Worm (Caenorhabditis elegans): ENCODE results near the gene lntl-1.

Gene lntl-1

DNA sequence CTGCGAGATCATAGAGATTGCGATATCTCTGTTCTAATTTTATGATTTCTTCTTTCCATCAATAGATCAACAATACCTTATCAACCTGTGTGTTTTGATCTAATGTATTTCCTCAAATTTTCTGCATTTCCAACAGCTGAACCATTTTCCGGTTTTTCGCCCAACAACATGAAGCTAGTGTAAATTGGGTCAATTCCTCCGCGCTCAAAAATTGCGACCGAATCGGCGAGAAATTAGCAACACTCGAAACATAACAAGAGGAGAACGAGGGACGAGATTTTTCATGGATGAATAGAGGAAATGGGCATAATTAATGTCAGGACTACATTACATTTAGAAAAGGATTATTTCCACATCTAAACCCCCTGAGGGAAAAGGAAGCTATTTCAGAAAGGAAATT is 52.1 kb downstream of the lntl-1 start:
- TF ChIP-seq mdl-1 (tag; optimal IDR thresholded peaks at IDR 0.05): no peak
- no peak for TF ChIP-seq nhr-237 (tag; optimal IDR thresholded peaks at IDR 0.05)
- no peak for TF ChIP-seq efl-1 (optimal IDR thresholded peaks at IDR 0.05)
- TF ChIP-seq efl-1 (GFP tag; optimal IDR thresholded peaks at IDR 0.05 in 1 of 2): peak in 1 of 2 experiments; percentile 70
- TF ChIP-seq dpl-1 (GFP tag; optimal IDR thresholded peaks at IDR 0.05): no peak
- peak; percentile 72 for TF ChIP-seq blmp-1 (tag; optimal IDR thresholded peaks at IDR 0.05)
- TF ChIP-seq ces-1 (GFP tag; optimal IDR thresholded peaks at IDR 0.05): no peak
- TF ChIP-seq dsc-1 (tag; optimal IDR thresholded peaks at IDR 0.05): peak; percentile 8
- no peak for TF ChIP-seq pag-3 (tag; optimal IDR thresholded peaks at IDR 0.05; ENCODE audit: borderline replicate concordance, insufficient read depth)
- no peak for TF ChIP-seq nhr-76 (tag; optimal IDR thresholded peaks at IDR 0.05)
- TF ChIP-seq skn-1 (tag; optimal IDR thresholded peaks at IDR 0.05): no peak
- TF ChIP-seq lin-14 (GFP tag; optimal IDR thresholded peaks at IDR 0.05): peak; percentile 31

- TF ChIP-seq lsy-2 (tag; optimal IDR thresholded peaks at IDR 0.05) (peak; percentile 70 to 79), aly-2 (tag; optimal IDR thresholded peaks at IDR 0.05) (no peak), lir-3 (tag; optimal IDR thresholded peaks at IDR 0.05; ENCODE audit: poor library complexity) (peak; percentile 29), C16A3.4 (tag; optimal IDR thresholded peaks at IDR 0.05) (peak; percentile 33), ceh-63 (GFP tag; optimal IDR thresholded peaks at IDR 0.05) (no peak), lin-14 (GFP tag; optimal IDR thresholded peaks at IDR 0.05) (peak; percentile 94), jun-1 (tag; optimal IDR thresholded peaks at IDR 0.05) (peak; percentile 82), egl-13 (tag; optimal IDR thresholded peaks at IDR 0.05) (peak; percentile 74), mdl-1 (tag; optimal IDR thresholded peaks at IDR 0.05) (peak; percentile 61 to 86), ztf-11 (tag; optimal IDR thresholded peaks at IDR 0.05) (no peak), fos-1 (tag; optimal IDR thresholded peaks at IDR 0.05) (peak; percentile 69), ceh-90 (tag; optimal IDR thresholded peaks at IDR 0.05) (no peak), hpl-2 (GFP tag; optimal IDR thresholded peaks at IDR 0.05) (no peak), nhr-19 (GFP tag; conservative IDR thresholded peaks at IDR 0.05) (peak; percentile 87), ces-1 (GFP tag; optimal IDR thresholded peaks at IDR 0.05) (no peak), snpc-4 (tag; optimal IDR thresholded peaks at IDR 0.05) (peak; percentile 18), mep-1 (tag; optimal IDR thresholded peaks at IDR 0.05) (peak; percentile 69), lin-13 (GFP tag; optimal IDR thresholded peaks at IDR 0.05) (peak; percentile 27), lin-39 (tag; optimal IDR thresholded peaks at IDR 0.05) (peak; percentile 15), ceh-8 (GFP tag; optimal IDR thresholded peaks at IDR 0.05) (peak; percentile 35), hlh-17 (GFP tag; optimal IDR thresholded peaks at IDR 0.05; ENCODE audit: borderline replicate concordance) (no peak), nhr-71 (tag; optimal IDR thresholded peaks at IDR 0.05) (peak; percentile 96), rnt-1 (tag; optimal IDR thresholded peaks at IDR 0.05) (peak; percentile 73), nhr-28 (tag; optimal IDR thresholded peaks at IDR 0.05) (no peak), nhr-47 (tag; optimal IDR thresholded peaks at IDR 0.05) (peak; percentile 83), nhr-76 (tag; optimal IDR thresholded peaks at IDR 0.05) (no peak), grh-1 (GFP tag; IDR thresholded peaks at IDR 0.05) (peak; percentile 53; the same call in 1 of the 2 replicates), zag-1 (tag; optimal IDR thresholded peaks at IDR 0.05) (no peak), C04F5.9 (tag; optimal IDR thresholded peaks at IDR 0.05) (no peak), nhr-77 (tag; optimal IDR thresholded peaks at IDR 0.05) (peak; percentile 76), pax-3 (tag; optimal IDR thresholded peaks at IDR 0.05) (peak; percentile 12), mef-2 (tag; optimal IDR thresholded peaks at IDR 0.05) (no peak), alr-1 (tag; optimal IDR thresholded peaks at IDR 0.05; ENCODE audit: borderline replicate concordance) (no peak), blmp-1 (tag; optimal IDR thresholded peaks at IDR 0.05) (peak; percentile 74), elt-2 (tag; optimal IDR thresholded peaks at IDR 0.05) (peak; percentile 85), elt-3 (tag; optimal IDR thresholded peaks at IDR 0.05) (peak in 4 of 6 experiments; percentile 9 to 74 (median 50)), nhr-237 (tag; optimal IDR thresholded peaks at IDR 0.05) (no peak), efl-1 (optimal IDR thresholded peaks at IDR 0.05) (peak; percentile 74 to 84), efl-1 (GFP tag; optimal IDR thresholded peaks at IDR 0.05 in 1 of 2) (peak; percentile 45 to 94), pqm-1 (tag; optimal IDR thresholded peaks at IDR 0.05) (peak; percentile 4), fkh-4 (tag; optimal IDR thresholded peaks at IDR 0.05; ENCODE audit: borderline replicate concordance) (no peak), unc-130 (tag; optimal IDR thresholded peaks at IDR 0.05) (no peak), F16B12.6 (tag; optimal IDR thresholded peaks at IDR 0.05) (no peak), ceh-82 (tag; optimal IDR thresholded peaks at IDR 0.05) (peak; percentile 53 to 77 (median 74))
These were observed 52.8 kb downstream of the lntl-1 start for ce11 chrIV:5753954-5754543.

All from whole organism, L1 larva.